Worm (Caenorhabditis elegans) whole organism, L4/young adult: ENCODE measurements around the gene Y71H2AR.2.

Experiments used
- W03F9.2 ChIP-seq: fragments of 150-350 bp; optimal IDR thresholded peaks from 2 replicates; lab custom pipeline; 2014; ENCODE audit warnings: missing biosample characterization, missing genetic modification characterization
- dao-5 ChIP-seq: sonication (generic microtip); optimal IDR thresholded peaks from 2 replicates; lab custom pipeline; 2016; ENCODE audit warnings: missing genotype, missing genetic modification characterization, moderate library complexity, missing compliant biosample characterization
- him-1 ChIP-seq: sonication (generic microtip); optimal IDR thresholded peaks from 2 replicates; lab custom pipeline; 2016; ENCODE audit warnings: missing genotype, missing genetic modification reagents, missing genetic modification characterization, missing compliant biosample characterization

ce11 chrIII:2836339-2836738, 4.4 kb downstream of the Y71H2AR.2 start, which contains the start of gene josd-1:
- TF ChIP-seq him-1 (tag; lab: Kevin White, UChicago) (no peak), W03F9.2 (tag; lab: Kevin White, UChicago) (no peak), dao-5 (tag; lab: Kevin White, UChicago) (no peak)
